Fruit fly (Drosophila melanogaster): ENCODE data around the gene CG3792.

dm6 chr2L:5027321-5028069 is 50.4 kb downstream of the CG3792 start:
- TF ChIP-seq CG16779 (GFP tag; IDR thresholded peaks at IDR 0.05) = no peak
- no peak for TF ChIP-seq Camta (GFP tag; optimal IDR thresholded peaks at IDR 0.05)
- TF ChIP-seq CG18599 (GFP tag; optimal IDR thresholded peaks at IDR 0.05) = peak; percentile 8
- TF ChIP-seq fu2 (GFP tag; optimal IDR thresholded peaks at IDR 0.05) = no peak
- no peak for TF ChIP-seq CG4707 (GFP tag; optimal IDR thresholded peaks at IDR 0.05)
- no peak for TF ChIP-seq Ets65A (GFP tag)
- no peak for TF ChIP-seq kay (GFP tag; optimal IDR thresholded peaks at IDR 0.05)
- TF ChIP-seq CG6654 (GFP tag; optimal IDR thresholded peaks at IDR 0.05) = no peak
- no peak for TF ChIP-seq ac (GFP tag; optimal IDR thresholded peaks at IDR 0.05)
- TF ChIP-seq Bgb (GFP tag; IDR thresholded peaks at IDR 0.05; ENCODE audit: partially characterized antibody) = no peak; the same call in 1 of the 2 replicates
- TF ChIP-seq Oaz (GFP tag; IDR thresholded peaks at IDR 0.05) = no peak
- no peak for TF ChIP-seq tgo (GFP tag; IDR thresholded peaks at IDR 0.05)
- no peak for TF ChIP-seq esg (GFP tag; conservative IDR thresholded peaks at IDR 0.05)
